Worm (Caenorhabditis elegans): Measurements from ENCODE around the gene nhr-68.

DNA sequence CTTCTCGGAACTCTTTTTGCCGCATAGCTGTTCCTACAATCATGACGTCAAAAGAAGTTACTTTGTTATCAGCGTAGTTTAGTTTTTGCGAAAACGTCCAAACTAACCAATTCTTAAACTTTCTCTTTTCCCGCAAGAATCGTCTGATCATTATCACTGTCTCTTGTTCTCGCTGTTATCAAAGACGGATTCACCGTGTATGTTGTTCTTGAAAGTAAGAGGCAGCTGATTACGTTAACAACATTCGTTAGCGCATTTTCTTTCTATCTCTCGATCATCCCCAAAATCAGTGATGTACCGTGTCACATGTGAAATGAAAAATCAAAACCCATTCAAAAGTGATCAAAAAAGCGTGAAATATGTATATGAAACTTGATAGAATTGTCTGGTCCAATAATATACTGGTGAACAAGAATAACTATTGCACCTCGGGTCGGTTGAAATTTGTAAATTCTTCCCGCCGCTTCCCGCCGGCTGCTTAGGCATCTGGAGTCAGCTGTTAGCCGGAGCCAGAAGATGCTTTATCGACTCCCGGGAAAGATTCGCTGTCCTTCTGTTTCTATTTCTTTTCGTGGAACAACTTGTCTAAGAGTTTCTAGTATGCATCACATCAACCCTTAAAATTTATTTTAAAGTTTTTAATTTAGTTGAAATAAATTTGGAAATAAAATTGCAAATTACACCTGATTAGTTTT is 38.6 kb upstream of the nhr-68 start:
- TF ChIP-seq ceh-43 (GFP tag; optimal IDR thresholded peaks at IDR 0.05) (no peak), unc-120 (tag; optimal IDR thresholded peaks at IDR 0.05; ENCODE audit: poor library complexity, severe bottlenecking) (peak; percentile 11), ztf-11 (tag; optimal IDR thresholded peaks at IDR 0.05) (no peak), lsy-2 (tag; optimal IDR thresholded peaks at IDR 0.05) (no peak), nhr-28 (tag; optimal IDR thresholded peaks at IDR 0.05) (no peak), elt-1 (tag; optimal IDR thresholded peaks at IDR 0.05; ENCODE audit: borderline replicate concordance, insufficient read depth) (no peak), elt-3 (tag; optimal IDR thresholded peaks at IDR 0.05) (no peak), unc-39 (tag; optimal IDR thresholded peaks at IDR 0.05) (no peak), nhr-12 (tag; optimal IDR thresholded peaks at IDR 0.05) (no peak)

All from whole organism, mixed stage, embryonic.